Fruit fly (Drosophila melanogaster): ENCODE data around the gene CG4036.

The CG4036 gene

dm6 chr2L:9763212-9763869, 27.3 kb upstream of the CG4036 start, which contains the start of the genes Taf11 and und:
Gene Taf11, minus strand, starts transcription at chr2L:9763262.
Gene und, plus strand, starts transcription at chr2L:9763369.
- TF ChIP-seq chn (GFP tag; optimal IDR thresholded peaks at IDR 0.05) = no peak
- TF ChIP-seq CG18599 (GFP tag; optimal IDR thresholded peaks at IDR 0.05) = peak; percentile 52
- no peak for TF ChIP-seq CG10462 (GFP tag; optimal IDR thresholded peaks at IDR 0.05)
- TF ChIP-seq zfh1 (GFP tag; IDR thresholded peaks at IDR 0.05) = no peak
- TF ChIP-seq CG8388 (GFP tag; optimal IDR thresholded peaks at IDR 0.05) = no peak
- peak; percentile 19 for TF ChIP-seq hkb (optimal IDR thresholded peaks at IDR 0.05)
- TF ChIP-seq hkb (GFP tag; IDR thresholded peaks at IDR 0.05) = no peak
- no peak for TF ChIP-seq ken (GFP tag; IDR thresholded peaks at IDR 0.05)
- no peak for TF ChIP-seq CG14441 (GFP tag; IDR thresholded peaks at IDR 0.05)
- peak; percentile 80 for TF ChIP-seq YL-1 (GFP tag; optimal IDR thresholded peaks at IDR 0.05)
- TF ChIP-seq Camta (GFP tag; optimal IDR thresholded peaks at IDR 0.05) = no peak
- TF ChIP-seq jigr1 (GFP tag; IDR thresholded peaks at IDR 0.05) = no peak
- no peak for TF ChIP-seq p53 (GFP tag; optimal IDR thresholded peaks at IDR 0.05)
- peak; percentile 30; the same call in 1 of the 2 replicates for TF ChIP-seq klu (GFP tag; IDR thresholded peaks at IDR 0.05)
- peak; percentile 20 for TF ChIP-seq trem (tag; optimal IDR thresholded peaks at IDR 0.05)
- TF ChIP-seq Awh (GFP tag; IDR thresholded peaks at IDR 0.05) = no peak
- TF ChIP-seq otp (GFP tag; IDR thresholded peaks at IDR 0.05) = no peak
- no peak for TF ChIP-seq Mad (GFP tag; optimal IDR thresholded peaks at IDR 0.05)
- TF ChIP-seq CG6254 (GFP tag; optimal IDR thresholded peaks at IDR 0.05) = no peak
- TF ChIP-seq so (GFP tag; IDR thresholded peaks at IDR 0.05) = no peak
- no peak for TF ChIP-seq Fer1 (GFP tag; optimal IDR thresholded peaks at IDR 0.05)
- TF ChIP-seq Med (GFP tag) = peak; percentile 48
- peak; percentile 33 for TF ChIP-seq BtbVII (GFP tag; optimal IDR thresholded peaks at IDR 0.05)
- TF ChIP-seq salm (tag; optimal IDR thresholded peaks at IDR 0.05) = no peak
- TF ChIP-seq CG8359 (GFP tag; optimal IDR thresholded peaks at IDR 0.05; ENCODE audit: borderline replicate concordance) = no peak
- TF ChIP-seq CG18764 (GFP tag; optimal IDR thresholded peaks at IDR 0.05) = peak; percentile 31
- TF ChIP-seq CG17385 (GFP tag; optimal IDR thresholded peaks at IDR 0.05) = peak; percentile 7
- no peak for TF ChIP-seq CG18262 (tag; optimal IDR thresholded peaks at IDR 0.05)
- TF ChIP-seq Dll (GFP tag; IDR thresholded peaks at IDR 0.05; ENCODE audit: partially characterized antibody) = peak; percentile 83
- peak; percentile 28 for TF ChIP-seq zen (tag; optimal IDR thresholded peaks at IDR 0.05)
- peak; percentile 42; the same call in 1 of the 2 replicates for TF ChIP-seq sob (GFP tag; IDR thresholded peaks at IDR 0.05)
- no peak for TF ChIP-seq CG17912 (GFP tag; optimal IDR thresholded peaks at IDR 0.05)
- no peak for TF ChIP-seq repo (GFP tag; optimal IDR thresholded peaks at IDR 0.05)
- no peak for TF ChIP-seq CG18011 (GFP tag; optimal IDR thresholded peaks at IDR 0.05)
- TF ChIP-seq wor (GFP tag; IDR thresholded peaks at IDR 0.05) = no peak
- no peak for TF ChIP-seq CG2202 (tag; optimal IDR thresholded peaks at IDR 0.05)
- peak; percentile 72 for TF ChIP-seq CG14710 (tag; optimal IDR thresholded peaks at IDR 0.05)
- no peak; the same call in 2 of the 3 replicates for TF ChIP-seq CG17361 (GFP tag; IDR thresholded peaks at IDR 0.05)
- TF ChIP-seq dysf (GFP tag; IDR thresholded peaks at IDR 0.05) = peak; percentile 42; the same call in 1 of the 3 replicates
- TF ChIP-seq onecut (GFP tag; IDR thresholded peaks at IDR 0.05) = no peak
- no peak for TF ChIP-seq nerfin-2 (GFP tag; IDR thresholded peaks at IDR 0.05; ENCODE audit: partially characterized antibody)
- TF ChIP-seq ranshi (GFP tag; IDR thresholded peaks at IDR 0.05) = no peak; the same call in 1 of the 2 replicates
- no peak for TF ChIP-seq CG11093 (GFP tag; IDR thresholded peaks at IDR 0.05)
- TF ChIP-seq CG18619 (GFP tag; optimal IDR thresholded peaks at IDR 0.05) = peak; percentile 18
- no peak for TF ChIP-seq CG11398 (GFP tag; optimal IDR thresholded peaks at IDR 0.05)
- peak; percentile 25 for TF ChIP-seq CG10543 (GFP tag; optimal IDR thresholded peaks at IDR 0.05)
- TF ChIP-seq CG3838 (GFP tag; optimal IDR thresholded peaks at IDR 0.05) = no peak
- no peak for TF ChIP-seq sens (GFP tag)
- TF ChIP-seq Doc2 (GFP tag; IDR thresholded peaks at IDR 0.05) = no peak
- TF ChIP-seq Ssrp (tag; optimal IDR thresholded peaks at IDR 0.05) = peak; percentile 26
- TF ChIP-seq CG8281 (tag; optimal IDR thresholded peaks at IDR 0.05) = no peak

Data from whole organism, embryonic.